Worm (Caenorhabditis elegans): ENCODE results near the gene ZK354.2.

ZK354.2 gene

ce11 chrIV:5354564-5354963, 41.4 kb downstream of the ZK354.2 start:
- TF ChIP-seq tbx-37 (GFP tag; conservative IDR thresholded peaks at IDR 0.05) (no peak), aly-1 (tag; optimal IDR thresholded peaks at IDR 0.05) (no peak), scrt-1 (GFP tag; IDR thresholded peaks at IDR 0.05) (no peak), hnd-1 (tag; optimal IDR thresholded peaks at IDR 0.05) (no peak), hmbx-1 (tag; optimal IDR thresholded peaks at IDR 0.05) (no peak), ceh-13 (GFP tag; optimal IDR thresholded peaks at IDR 0.05) (no peak), ceh-36 (tag; optimal IDR thresholded peaks at IDR 0.05) (no peak), ama-1 (optimal IDR thresholded peaks at IDR 0.05) (no peak), sea-1 (GFP tag; conservative IDR thresholded peaks at IDR 0.05) (no peak), F13C5.2 (tag; optimal IDR thresholded peaks at IDR 0.05) (no peak), ets-7 (tag; optimal IDR thresholded peaks at IDR 0.05) (no peak), hmg-4 (GFP tag; optimal IDR thresholded peaks at IDR 0.05) (no peak), flt-1 (GFP tag; IDR thresholded peaks at IDR 0.05) (no peak), tbx-11 (GFP tag; IDR thresholded peaks at IDR 0.05) (no peak), B0310.2 (tag; optimal IDR thresholded peaks at IDR 0.05) (no peak), pes-1 (GFP tag; IDR thresholded peaks at IDR 0.05) (no peak), tra-4 (tag; optimal IDR thresholded peaks at IDR 0.05) (no peak)

- TF ChIP-seq aly-1 (tag; optimal IDR thresholded peaks at IDR 0.05) (no peak), hmg-4 (GFP tag; optimal IDR thresholded peaks at IDR 0.05) (no peak), B0310.2 (tag; optimal IDR thresholded peaks at IDR 0.05) (no peak), hmbx-1 (tag; optimal IDR thresholded peaks at IDR 0.05) (no peak), scrt-1 (GFP tag; IDR thresholded peaks at IDR 0.05) (no peak), tbx-37 (GFP tag; conservative IDR thresholded peaks at IDR 0.05) (no peak), pes-1 (GFP tag; IDR thresholded peaks at IDR 0.05) (no peak), ceh-36 (tag; optimal IDR thresholded peaks at IDR 0.05) (no peak), tra-4 (tag; optimal IDR thresholded peaks at IDR 0.05) (no peak), flt-1 (GFP tag; IDR thresholded peaks at IDR 0.05) (no peak), ets-7 (tag; optimal IDR thresholded peaks at IDR 0.05) (no peak), ceh-13 (GFP tag; optimal IDR thresholded peaks at IDR 0.05) (no peak), sea-1 (GFP tag; conservative IDR thresholded peaks at IDR 0.05) (no peak), F13C5.2 (tag; optimal IDR thresholded peaks at IDR 0.05) (no peak), tbx-11 (GFP tag; IDR thresholded peaks at IDR 0.05) (no peak), hnd-1 (tag; optimal IDR thresholded peaks at IDR 0.05) (no peak), ama-1 (optimal IDR thresholded peaks at IDR 0.05) (no peak)
These were observed 47.3 kb downstream of the ZK354.2 start, which contains the start of gene F41H10.5 for ce11 chrIV:5360533-5360932. F41H10.5 (plus strand) TSS chrIV:5360907.

- no peak for TF ChIP-seq tbx-37 (GFP tag; conservative IDR thresholded peaks at IDR 0.05)
- no peak for TF ChIP-seq B0310.2 (tag; optimal IDR thresholded peaks at IDR 0.05)
- TF ChIP-seq aly-1 (tag; optimal IDR thresholded peaks at IDR 0.05) = no peak
- no peak for TF ChIP-seq hmbx-1 (tag; optimal IDR thresholded peaks at IDR 0.05)
- no peak for TF ChIP-seq ceh-36 (tag; optimal IDR thresholded peaks at IDR 0.05)
- no peak for TF ChIP-seq flt-1 (GFP tag; IDR thresholded peaks at IDR 0.05)
- no peak for TF ChIP-seq tbx-11 (GFP tag; IDR thresholded peaks at IDR 0.05)
- TF ChIP-seq ceh-13 (GFP tag; optimal IDR thresholded peaks at IDR 0.05) = no peak
- TF ChIP-seq scrt-1 (GFP tag; IDR thresholded peaks at IDR 0.05) = no peak
- TF ChIP-seq hmg-4 (GFP tag; optimal IDR thresholded peaks at IDR 0.05) = no peak
- TF ChIP-seq ama-1 (optimal IDR thresholded peaks at IDR 0.05) = no peak
- TF ChIP-seq pes-1 (GFP tag; IDR thresholded peaks at IDR 0.05) = no peak
- TF ChIP-seq ets-7 (tag; optimal IDR thresholded peaks at IDR 0.05) = no peak
- no peak for TF ChIP-seq hnd-1 (tag; optimal IDR thresholded peaks at IDR 0.05)
These were observed 51.0 kb downstream of the ZK354.2 start, which contains the start of the genes hda-6 and F41H10.4 for ce11 chrIV:5364135-5364609. hda-6 (minus strand) TSS chrIV:5364306. F41H10.4 (plus strand) TSS chrIV:5364559.
